Worm (Caenorhabditis elegans) whole organism, late embryonic: ENCODE results near the gene H08J19.1.

Experiments used
- C08G9.2 ChIP-seq: sonication (generic microtip); optimal IDR thresholded peaks from 2 replicates; lab custom pipeline; 2016; ENCODE audit warnings: mild to moderate bottlenecking, missing genetic modification characterization, moderate library complexity, missing compliant biosample characterization
- T23F11.4 ChIP-seq: fragments of 200-800 bp; sonication (Bioruptor generic); optimal IDR thresholded peaks from 2 replicates; lab custom pipeline; 2018; ENCODE audit warnings: mild to moderate bottlenecking, missing genetic modification characterization, missing compliant biosample characterization
- Y22D7AL.16 ChIP-seq: sonication (generic microtip); optimal IDR thresholded peaks from 2 replicates; lab custom pipeline; 2016; ENCODE audit warnings: missing genetic modification characterization, missing compliant biosample characterization
- ahr-1 ChIP-seq: sonication (generic microtip); optimal IDR thresholded peaks from 2 replicates; lab custom pipeline; 2016; ENCODE audit warnings: missing genetic modification characterization, missing compliant biosample characterization
- ama-1 ChIP-seq: fragments of 150-350 bp; optimal IDR thresholded peaks from 2 replicates; lab custom pipeline; 2014
- ceh-14 ChIP-seq: sonication (generic microtip); optimal IDR thresholded peaks from 2 replicates; lab custom pipeline; 2016; ENCODE audit warnings: missing genotype, missing genetic modification characterization, missing compliant biosample characterization
- ceh-19 ChIP-seq: fragments of 200-800 bp; sonication (Bioruptor generic); optimal IDR thresholded peaks from 2 replicates; lab custom pipeline; 2018; ENCODE audit warnings: mild to moderate bottlenecking, missing genetic modification characterization, missing compliant biosample characterization
- ceh-22 ChIP-seq: sonication (generic microtip); optimal IDR thresholded peaks from 2 replicates; lab custom pipeline; 2017; ENCODE audit warnings: missing biosample characterization, missing genetic modification characterization
- ceh-24 ChIP-seq: sonication (generic microtip); optimal IDR thresholded peaks from 2 replicates; lab custom pipeline; 2016; ENCODE audit warnings: mild to moderate bottlenecking, missing genetic modification characterization, missing compliant biosample characterization
- ceh-30 ChIP-seq: fragments of 150-350 bp; optimal IDR thresholded peaks from 2 replicates; lab custom pipeline; 2014; ENCODE audit warnings: missing biosample characterization, missing genetic modification characterization
- ceh-31 ChIP-seq: sonication (generic microtip); optimal IDR thresholded peaks from 2 replicates; lab custom pipeline; 2016; ENCODE audit warnings: missing genetic modification characterization, missing compliant biosample characterization
- ceh-48 ChIP-seq: sonication (generic microtip); optimal IDR thresholded peaks from 2 replicates; lab custom pipeline; 2016; ENCODE audit warnings: missing genetic modification characterization, inconsistent platforms, missing compliant biosample characterization
- ceh-6 ChIP-seq: fragments of 200-800 bp; sonication (Bioruptor generic); optimal IDR thresholded peaks from 2 replicates; lab custom pipeline; 2018; ENCODE audit warnings: mild to moderate bottlenecking, missing genetic modification characterization, missing compliant biosample characterization
- ceh-9 ChIP-seq: sonication (generic microtip); optimal IDR thresholded peaks from 2 replicates; lab custom pipeline; 2016; ENCODE audit warnings: mild to moderate bottlenecking, missing genetic modification characterization, inconsistent platforms, missing compliant biosample characterization
- elt-2 ChIP-seq: sonication (generic microtip); optimal IDR thresholded peaks from 2 replicates; lab custom pipeline; 2016; ENCODE audit warnings: missing genetic modification reagents, missing genetic modification characterization, missing compliant biosample characterization
- elt-4 ChIP-seq: sonication (generic microtip); optimal IDR thresholded peaks from 2 replicates; lab custom pipeline; 2016; ENCODE audit warnings: missing genetic modification characterization, missing compliant biosample characterization
- ets-4 ChIP-seq: sonication (generic microtip); optimal IDR thresholded peaks from 2 replicates; lab custom pipeline; 2016; ENCODE audit warnings: missing genetic modification characterization, missing compliant biosample characterization
- gmeb-2 ChIP-seq: sonication (generic microtip); optimal IDR thresholded peaks from 2 replicates; lab custom pipeline; 2016; ENCODE audit warnings: missing genetic modification characterization, inconsistent platforms, missing compliant biosample characterization
- hlh-13 ChIP-seq: fragments of 200-800 bp; sonication (Bioruptor generic); optimal IDR thresholded peaks from 2 replicates; lab custom pipeline; 2018; ENCODE audit warnings: mild to moderate bottlenecking, missing genetic modification characterization, missing compliant biosample characterization
- hlh-6 ChIP-seq: sonication (generic microtip); optimal IDR thresholded peaks from 2 replicates; lab custom pipeline; 2016; ENCODE audit warnings: missing genotype, missing genetic modification characterization, missing compliant biosample characterization
- lim-6 ChIP-seq: sonication (generic microtip); optimal IDR thresholded peaks from 2 replicates; lab custom pipeline; 2016; ENCODE audit warnings: missing genetic modification characterization, missing compliant biosample characterization
- lin-11 ChIP-seq: fragments of 200-800 bp; sonication (Bioruptor generic); optimal IDR thresholded peaks from 2 replicates; lab custom pipeline; 2018; ENCODE audit warnings: mild to moderate bottlenecking, missing genetic modification characterization, missing compliant biosample characterization
- madf-2 ChIP-seq: sonication (generic microtip); optimal IDR thresholded peaks from 2 replicates; lab custom pipeline; 2017; ENCODE audit warnings: missing genetic modification characterization, missing compliant biosample characterization
- mec-3 ChIP-seq: sonication (generic microtip); optimal IDR thresholded peaks from 2 replicates; lab custom pipeline; 2016; ENCODE audit warnings: borderline replicate concordance, missing genetic modification characterization, missing compliant biosample characterization
- nfya-1 ChIP-seq: sonication (generic microtip); optimal IDR thresholded peaks from 2 replicates; lab custom pipeline; 2017; ENCODE audit warnings: missing genetic modification characterization, mild to moderate bottlenecking, missing compliant biosample characterization, antibody characterized with exemption, moderate library complexity
- nhr-11 ChIP-seq: fragments of 150-350 bp; optimal IDR thresholded peaks from 2 replicates; lab custom pipeline; 2014; ENCODE audit warnings: missing biosample characterization, missing genetic modification characterization
- pax-1 ChIP-seq: fragments of 150-350 bp; optimal IDR thresholded peaks from 2 replicates; lab custom pipeline; 2014; ENCODE audit warnings: missing biosample characterization, missing genetic modification characterization
- pha-4 ChIP-seq: fragments of 150-350 bp; optimal IDR thresholded peaks from 2 replicates; lab custom pipeline; 2018; ENCODE audit warnings: missing biosample characterization, missing genetic modification reagents, missing genetic modification characterization
- pros-1 ChIP-seq: fragments of 150-350 bp; optimal IDR thresholded peaks from 2 replicates; lab custom pipeline; 2014; ENCODE audit warnings: missing biosample characterization, missing genetic modification reagents, missing genetic modification characterization
- rnt-1 ChIP-seq: sonication (generic microtip); optimal IDR thresholded peaks from 2 replicates; lab custom pipeline; 2016; ENCODE audit warnings: missing genetic modification characterization, missing compliant biosample characterization
- sdc-2 ChIP-seq: sonication (generic microtip); optimal IDR thresholded peaks from 2 replicates; lab custom pipeline; 2016; ENCODE audit warnings: missing genotype, missing genetic modification characterization, missing compliant biosample characterization
- sox-2 ChIP-seq: fragments of 200-800 bp; sonication (Bioruptor generic); IDR thresholded peaks from 2 replicates; pipeline ENCODE4 v1.3.6; 2022; ENCODE audit warnings: missing genetic modification reagents, missing genetic modification characterization, missing compliant biosample characterization
- syd-9 ChIP-seq: sonication (generic microtip); optimal IDR thresholded peaks from 2 replicates; lab custom pipeline; 2016; ENCODE audit warnings: mild to moderate bottlenecking, missing genetic modification characterization, moderate library complexity, missing compliant biosample characterization
- tbx-2 ChIP-seq: sonication (generic microtip); optimal IDR thresholded peaks from 2 replicates; lab custom pipeline; 2016; ENCODE audit warnings: missing genetic modification characterization, missing compliant biosample characterization
- ttx-3 ChIP-seq: sonication (generic microtip); optimal IDR thresholded peaks from 2 replicates; lab custom pipeline; 2016; ENCODE audit warnings: missing genetic modification reagents, missing genetic modification characterization, missing compliant biosample characterization
- unc-3 ChIP-seq, 2 experiments: fragments of 200-800 bp in 1 of 2; sonication (Bioruptor generic) in 1 of 2; sonication (generic microtip) in 1 of 2; conservative IDR thresholded peaks in 1 of 2; optimal IDR thresholded peaks in 1 of 2; 2 replicates each; pipeline versions ENCODE4 v1.3.6 to Lab custom; 2016 to 2022; ENCODE audit warnings: missing compliant biosample characterization in 2 of 2, missing genetic modification characterization in 2 of 2, missing genetic modification reagents in 1 of 2
- unc-42 ChIP-seq: sonication (generic microtip); optimal IDR thresholded peaks from 2 replicates; lab custom pipeline; 2016; ENCODE audit warnings: missing genotype, missing genetic modification characterization, missing compliant biosample characterization
- unc-86 ChIP-seq: sonication (generic microtip); optimal IDR thresholded peaks from 2 replicates; lab custom pipeline; 2016; ENCODE audit warnings: missing genetic modification characterization, missing compliant biosample characterization
- ztf-16 ChIP-seq: sonication (generic microtip); optimal IDR thresholded peaks from 2 replicates; lab custom pipeline; 2017; ENCODE audit warnings: missing genetic modification characterization, missing compliant biosample characterization

Gene H08J19.1

DNA sequence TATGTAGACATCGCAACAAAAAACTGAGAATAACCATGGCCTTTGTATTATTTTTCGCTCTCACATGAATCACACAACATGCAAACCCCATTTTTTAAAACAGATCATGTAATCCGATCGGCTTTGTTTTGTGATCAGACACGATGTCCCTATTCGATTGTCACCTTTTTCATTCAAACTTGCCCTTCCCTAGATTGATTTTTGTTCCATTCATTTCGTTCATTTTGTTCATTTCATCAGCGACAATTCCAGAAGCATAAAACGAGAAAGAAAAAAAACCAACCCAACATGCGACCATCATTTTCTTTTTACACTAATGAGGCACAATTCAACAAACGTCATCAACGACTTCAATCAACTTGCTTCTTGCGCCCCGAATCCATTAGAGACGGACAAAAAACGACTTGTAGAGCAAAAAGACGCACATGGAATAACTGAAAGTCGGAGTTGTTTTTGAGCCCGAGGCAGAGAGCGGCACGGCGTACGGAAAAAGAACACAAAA lies 8.2 kb downstream of the H08J19.1 start, which contains the start of gene F59D12.3:
Gene F59D12.3 (minus strand): TSS at position 51 of the 502 bp plus-strand sequence.
- TF ChIP-seq ets-4 (tag; lab: Kevin White, UChicago) (no peak), ahr-1 (no peak), madf-2 (no peak), ceh-9 (tag; lab: Kevin White, UChicago) (no peak), lin-11 (tag; lab: Kevin White, UChicago) (no peak), ceh-6 (GFP tag; lab: Kevin White, UChicago) (no peak), ttx-3 (no peak), sox-2 (no peak), ceh-31 (tag; lab: Kevin White, UChicago) (no peak), tbx-2 (tag; lab: Kevin White, UChicago) (no peak), ceh-48 (tag; lab: Kevin White, UChicago) (no peak), ama-1 (lab: Kevin White, UChicago) (no peak), ceh-22 (tag; lab: Kevin White, UChicago) (no peak), ceh-30 (tag; lab: Kevin White, UChicago) (no peak), lim-6 (tag; lab: Kevin White, UChicago) (no peak), hlh-6 (no peak), nhr-11 (tag; lab: Kevin White, UChicago) (no peak), unc-3 (GFP tag; conservative IDR thresholded peaks at IDR 0.05; lab: Robert Waterston, UW) (no peak), unc-3 (tag; optimal IDR thresholded peaks at IDR 0.05; lab: Kevin White, UChicago) (no peak)

- TF ChIP-seq ceh-31 (tag; lab: Kevin White, UChicago) (peak; percentile 21), elt-2 (tag; lab: Kevin White, UChicago) (no peak), unc-42 (tag; lab: Kevin White, UChicago) (peak; percentile 64), lim-6 (tag; lab: Kevin White, UChicago) (no peak), ceh-14 (peak; percentile 11), T23F11.4 (GFP tag; lab: Kevin White, UChicago) (no peak)
- TF ChIP-seq, all 69 proteins: peak for 3
Measured at ce11 chrX:15653196-15653595, 10.5 kb downstream of the H08J19.1 start.

- TF ChIP-seq sdc-2 (tag; lab: Kevin White, UChicago) (peak; percentile 68), mec-3 (tag; lab: Kevin White, UChicago) (no peak), ztf-16 (tag; lab: Kevin White, UChicago) (no peak)
Measured at ce11 chrX:15654969-15655368, 12.2 kb downstream of the H08J19.1 start.

ce11 chrX:15655623-15656022 lies 12.9 kb downstream of the H08J19.1 start:
- no peak for TF ChIP-seq pax-1 (tag; lab: Kevin White, UChicago)
- no peak for TF ChIP-seq ceh-24
- no peak for TF ChIP-seq pros-1 (tag; lab: Kevin White, UChicago)
- TF ChIP-seq elt-4 (tag; lab: Kevin White, UChicago) = no peak
- TF ChIP-seq unc-42 (tag; lab: Kevin White, UChicago) = no peak
- TF ChIP-seq ceh-30 (tag; lab: Kevin White, UChicago) = no peak
- no peak for TF ChIP-seq madf-2
- no peak for TF ChIP-seq sdc-2 (tag; lab: Kevin White, UChicago)

DNA sequence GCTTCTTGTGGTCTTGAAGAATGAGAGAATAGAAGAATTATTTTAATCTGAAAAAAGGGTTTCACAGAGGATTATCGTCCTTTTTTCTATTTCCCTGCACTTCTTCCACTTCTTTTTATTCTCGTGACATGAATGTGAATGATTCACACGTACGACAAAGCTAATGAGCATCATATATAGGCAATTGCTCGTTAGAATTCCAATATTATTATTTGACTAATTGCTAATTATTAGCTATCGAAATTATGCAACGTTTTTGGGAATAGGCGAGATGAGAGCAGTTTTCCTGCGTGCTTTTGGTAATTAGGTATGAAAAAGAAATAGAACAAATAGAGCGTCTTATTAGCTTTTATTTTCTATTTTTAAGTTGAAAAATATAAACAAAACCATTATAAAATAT lies 15.0 kb downstream of the H08J19.1 start:
- TF ChIP-seq sdc-2 (tag; lab: Kevin White, UChicago) (no peak), tbx-2 (tag; lab: Kevin White, UChicago) (no peak)

DNA sequence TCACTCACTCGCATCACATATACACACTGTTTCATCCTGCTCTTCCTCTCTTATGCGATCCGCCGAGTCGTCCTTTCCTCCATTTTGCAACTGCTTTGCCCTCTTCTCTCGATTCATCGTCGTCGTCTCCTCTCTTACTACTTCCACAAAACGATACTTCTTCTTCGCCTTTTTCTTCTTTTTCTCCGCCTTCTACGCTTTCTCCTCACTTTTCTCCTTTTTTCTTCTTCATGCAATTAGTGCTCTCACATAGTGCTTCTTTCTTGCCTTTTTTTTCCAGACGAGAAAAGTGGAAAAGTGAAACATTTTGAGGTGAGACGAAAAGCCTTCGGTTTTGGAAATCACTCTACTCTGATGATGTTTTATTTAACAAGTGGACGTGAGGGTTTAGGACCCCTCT lies 16.8 kb downstream of the H08J19.1 start:
- TF ChIP-seq C08G9.2 (tag; lab: Kevin White, UChicago) (no peak), ceh-19 (GFP tag; lab: Kevin White, UChicago) (no peak), ceh-31 (tag; lab: Kevin White, UChicago) (peak; percentile 20), Y22D7AL.16 (tag; lab: Kevin White, UChicago) (no peak), rnt-1 (tag; lab: Kevin White, UChicago) (no peak), syd-9 (tag; lab: Kevin White, UChicago) (no peak), nfya-1 (tag; lab: Kevin White, UChicago) (peak; percentile 25), gmeb-2 (tag; lab: Kevin White, UChicago) (no peak), hlh-13 (GFP tag; lab: Kevin White, UChicago) (no peak), ttx-3 (no peak), unc-42 (tag; lab: Kevin White, UChicago) (peak; percentile 50), pha-4 (tag; lab: Kevin White, UChicago) (no peak), unc-3 (GFP tag; conservative IDR thresholded peaks at IDR 0.05; lab: Robert Waterston, UW) (no peak), unc-3 (tag; optimal IDR thresholded peaks at IDR 0.05; lab: Kevin White, UChicago) (no peak), ceh-9 (tag; lab: Kevin White, UChicago) (no peak), unc-86 (tag; lab: Kevin White, UChicago) (no peak)
